Worm (Caenorhabditis elegans) whole organism, L3 larva: ENCODE measurements around the gene gcy-31.

Experiments used
- R02D3.7 ChIP-seq: fragments of 150-350 bp; optimal IDR thresholded peaks from 2 replicates; lab custom pipeline; 2014; ENCODE audit warnings: missing biosample characterization, missing genetic modification characterization
- ceh-9 ChIP-seq: sonication (generic microtip); optimal IDR thresholded peaks from 2 replicates; lab custom pipeline; 2018; ENCODE audit warnings: missing biosample characterization, missing genetic modification characterization
- fkh-10 ChIP-seq: sonication (generic microtip); optimal IDR thresholded peaks from 2 replicates; lab custom pipeline; 2017; ENCODE audit warnings: missing biosample characterization, missing genetic modification reagents, missing genetic modification characterization
- fos-1 ChIP-seq: fragments of 150-350 bp; optimal IDR thresholded peaks from 2 replicates; lab custom pipeline; 2014; ENCODE audit warnings: missing biosample characterization, missing genetic modification characterization
- hmg-11 ChIP-seq: sonication (generic microtip); optimal IDR thresholded peaks from 2 replicates; lab custom pipeline; 2016; ENCODE audit warnings: missing genetic modification characterization, missing compliant biosample characterization
- nfya-1 ChIP-seq: sonication (generic microtip); optimal IDR thresholded peaks from 2 replicates; lab custom pipeline; 2017; ENCODE audit warnings: missing genetic modification characterization, mild to moderate bottlenecking, missing compliant biosample characterization, antibody characterized with exemption, moderate library complexity; ENCODE audit not compliant: insufficient read depth
- nhr-11 ChIP-seq: fragments of 150-350 bp; optimal IDR thresholded peaks from 2 replicates; lab custom pipeline; 2014; ENCODE audit warnings: missing biosample characterization, missing genetic modification characterization
- nhr-12 ChIP-seq: fragments of 150-350 bp; optimal IDR thresholded peaks from 2 replicates; lab custom pipeline; 2014; ENCODE audit warnings: missing biosample characterization, missing genetic modification characterization
- nhr-77 ChIP-seq: fragments of 150-350 bp; optimal IDR thresholded peaks from 2 replicates; lab custom pipeline; 2014; ENCODE audit warnings: missing biosample characterization, missing genetic modification characterization
- pqm-1 ChIP-seq: fragments of 150-350 bp; optimal IDR thresholded peaks from 2 replicates; lab custom pipeline; 2017; ENCODE audit warnings: missing biosample characterization, missing genetic modification characterization, inconsistent platforms
- unc-62 ChIP-seq: fragments of 150-350 bp; sonication (generic microtip); optimal IDR thresholded peaks from 4 replicates; lab custom pipeline; 2014; ENCODE audit warnings: missing biosample characterization, missing genetic modification reagents, missing genetic modification characterization

ce11 chrX:2454914-2455313 lies 27.6 kb upstream of the gcy-31 start:
- TF ChIP-seq nhr-11 (tag; lab: Kevin White, UChicago) (no peak), pqm-1 (tag; lab: Kevin White, UChicago) (no peak), fos-1 (no peak), nhr-77 (tag; lab: Kevin White, UChicago) (no peak), fkh-10 (GFP tag; lab: Kevin White, UChicago) (no peak), ceh-9 (tag; lab: Kevin White, UChicago) (no peak), nfya-1 (tag; lab: Kevin White, UChicago) (no peak), hmg-11 (tag; lab: Kevin White, UChicago) (no peak), unc-62 (GFP tag; lab: Kevin White, UChicago) (no peak), R02D3.7 (no peak), nhr-12 (tag; lab: Kevin White, UChicago) (no peak)
